Fruit fly (Drosophila melanogaster) whole organism, pupa: Measurements from ENCODE around the gene Trs23.

Source experiments
- CG10348 ChIP-seq: fragments of 200-800 bp; sonication (Bioruptor generic); IDR thresholded peaks from 2 replicates; pipeline ENCODE4 v1.3.6; 2022; ENCODE audit warnings: missing biosample characterization, missing genetic modification characterization
- CG12605 ChIP-seq: fragments of 200-800 bp; sonication (Bioruptor generic); IDR thresholded peaks from 2 replicates; pipeline ENCODE4 v1.3.6; 2022; ENCODE audit warnings: missing biosample characterization, missing genetic modification characterization
- CG14655 ChIP-seq: fragments of 200-800 bp; sonication (Bioruptor generic); optimal IDR thresholded peaks from 3 replicates; lab custom pipeline; 2017; ENCODE audit warnings: mild to moderate bottlenecking, missing biosample characterization, missing genetic modification reagents, missing genetic modification characterization
- CG17806 ChIP-seq: fragments of 200-800 bp; sonication (Bioruptor generic); optimal IDR thresholded peaks from 2 replicates; lab custom pipeline; 2018; ENCODE audit warnings: missing biosample characterization, mild to moderate bottlenecking, missing genetic modification characterization, moderate library complexity
- CG4496 ChIP-seq: fragments of 200-800 bp; sonication (Bioruptor generic); IDR thresholded peaks from 3 replicates; pipeline ENCODE4 v1.3.6; 2022; ENCODE audit warnings: missing biosample characterization, missing genetic modification characterization
- CG8159 ChIP-seq: fragments of 200-800 bp; sonication (Bioruptor generic); optimal IDR thresholded peaks from 3 replicates; lab custom pipeline; 2018; ENCODE audit warnings: missing biosample characterization, mild to moderate bottlenecking, missing genetic modification characterization, moderate library complexity
- CG8301 ChIP-seq: fragments of 200-800 bp; sonication (Bioruptor generic); optimal IDR thresholded peaks from 2 replicates; lab custom pipeline; 2018; ENCODE audit warnings: missing biosample characterization, mild to moderate bottlenecking, missing genetic modification characterization
- CG9948 ChIP-seq: fragments of 200-800 bp; sonication (Bioruptor generic); optimal IDR thresholded peaks from 2 replicates; lab custom pipeline; 2018; ENCODE audit warnings: missing biosample characterization, mild to moderate bottlenecking, missing genetic modification characterization, moderate library complexity
- EcR ChIP-seq: fragments of 200-800 bp; sonication (Bioruptor generic); optimal IDR thresholded peaks from 3 replicates; lab custom pipeline; 2019; ENCODE audit warnings: missing biosample characterization, missing genetic modification characterization, mild to moderate bottlenecking, moderate library complexity, missing genetic modification reagents
- Ets98B ChIP-seq: fragments of 200-800 bp; sonication (Bioruptor generic); IDR thresholded peaks from 2 replicates; pipeline ENCODE4 v1.3.6; 2022; ENCODE audit warnings: missing biosample characterization, missing genetic modification characterization
- Pif1B ChIP-seq: fragments of 200-800 bp; sonication (Bioruptor generic); optimal IDR thresholded peaks from 3 replicates; lab custom pipeline; 2016; ENCODE audit warnings: missing biosample characterization, missing genetic modification characterization
- rn ChIP-seq: fragments of 200-800 bp; sonication (Bioruptor generic); IDR thresholded peaks from 2 replicates; pipeline ENCODE4 v1.3.6; 2022; ENCODE audit warnings: missing biosample characterization, missing genetic modification characterization

- TF ChIP-seq CG14655 (GFP tag; lab: Kevin White, UChicago) = no peak
- TF ChIP-seq CG9948 = no peak
- no peak for TF ChIP-seq CG17806 (tag; lab: Kevin White, UChicago)
- no peak for TF ChIP-seq CG4496 (GFP tag; lab: Robert Waterston, UW)
- no peak for TF ChIP-seq CG8301 (tag; lab: Kevin White, UChicago)
- TF ChIP-seq rn (GFP tag; lab: Robert Waterston, UW) = no peak
- no peak for TF ChIP-seq Ets98B (GFP tag; lab: Robert Waterston, UW)
- TF ChIP-seq CG10348 = no peak
- TF ChIP-seq Pif1B (GFP tag; lab: Kevin White, UChicago) = no peak
- TF ChIP-seq CG12605 (GFP tag; lab: Robert Waterston, UW) = no peak
- no peak for TF ChIP-seq EcR (GFP tag; lab: Kevin White, UChicago)
- no peak for TF ChIP-seq CG8159 (tag; lab: Kevin White, UChicago)
Observed at dm6 chr2L:8697915-8698627, 12.0 kb downstream of the Trs23 start.
